Fruit fly (Drosophila melanogaster) whole organism, prepupa: ENCODE data around the gene Trs20.

Source experiments
- Blimp-1 ChIP-seq: fragments of 200-800 bp; sonication (Bioruptor generic); optimal IDR thresholded peaks from 3 replicates; lab custom pipeline; 2017; ENCODE audit warnings: missing biosample characterization, missing genetic modification characterization, mild to moderate bottlenecking, moderate library complexity, missing genetic modification reagents
- CG10631 ChIP-seq: fragments of 200-800 bp; sonication (Bioruptor generic); optimal IDR thresholded peaks from 2 replicates; lab custom pipeline; 2016; ENCODE audit warnings: missing biosample characterization, missing genetic modification characterization
- CG10669 ChIP-seq: fragments of 200-800 bp; sonication (Bioruptor generic); optimal IDR thresholded peaks from 3 replicates; lab custom pipeline; 2018; ENCODE audit warnings: missing biosample characterization, mild to moderate bottlenecking, missing genetic modification characterization, moderate library complexity
- CG11294 ChIP-seq: fragments of 200-800 bp; sonication (Bioruptor generic); IDR thresholded peaks from 2 replicates; pipeline ENCODE4 v1.3.6; 2022; ENCODE audit warnings: missing biosample characterization, missing genetic modification characterization
- CG11762 ChIP-seq: fragments of 200-800 bp; sonication (Bioruptor generic); optimal IDR thresholded peaks from 3 replicates; lab custom pipeline; 2016; ENCODE audit warnings: missing biosample characterization, missing genetic modification characterization; ENCODE audit not compliant: insufficient read depth
- CG15336 ChIP-seq: fragments of 200-800 bp; sonication (Bioruptor generic); IDR thresholded peaks from 2 replicates; pipeline ENCODE4 v1.3.6; 2022; ENCODE audit warnings: missing biosample characterization, missing genetic modification characterization
- CG1621 ChIP-seq: fragments of 200-800 bp; sonication (Bioruptor generic); optimal IDR thresholded peaks from 3 replicates; lab custom pipeline; 2018; ENCODE audit warnings: missing biosample characterization, mild to moderate bottlenecking, missing genetic modification characterization
- CG16779 ChIP-seq: fragments of 200-800 bp; sonication (Bioruptor generic); optimal IDR thresholded peaks from 3 replicates; lab custom pipeline; 2017; ENCODE audit warnings: missing biosample characterization, mild to moderate bottlenecking, missing genetic modification characterization
- CG32006 ChIP-seq: fragments of 200-800 bp; sonication (Bioruptor generic); optimal IDR thresholded peaks from 3 replicates; lab custom pipeline; 2017; ENCODE audit warnings: missing biosample characterization, mild to moderate bottlenecking, missing genetic modification characterization
- CG3919 ChIP-seq: fragments of 200-800 bp; sonication (Bioruptor generic); optimal IDR thresholded peaks from 3 replicates; lab custom pipeline; 2016; ENCODE audit warnings: missing biosample characterization, missing genetic modification characterization
- CG4318 ChIP-seq: fragments of 200-800 bp; sonication (Bioruptor generic); optimal IDR thresholded peaks from 3 replicates; lab custom pipeline; 2017; ENCODE audit warnings: missing biosample characterization, mild to moderate bottlenecking, missing genetic modification characterization
- CG6163 ChIP-seq: fragments of 200-800 bp; sonication (Bioruptor generic); IDR thresholded peaks from 3 replicates; pipeline ENCODE4 v1.3.6; 2022; ENCODE audit warnings: missing biosample characterization, missing genetic modification characterization
- CG6276 ChIP-seq: fragments of 200-800 bp; sonication (Bioruptor generic); optimal IDR thresholded peaks from 2 replicates; lab custom pipeline; 2017; ENCODE audit warnings: missing biosample characterization, mild to moderate bottlenecking, missing genetic modification characterization
- CG6792 ChIP-seq: fragments of 200-800 bp; sonication (Bioruptor generic); optimal IDR thresholded peaks from 3 replicates; lab custom pipeline; 2016; ENCODE audit warnings: missing biosample characterization, missing genetic modification characterization
- CG6808 ChIP-seq: fragments of 200-800 bp; sonication (Bioruptor generic); optimal IDR thresholded peaks from 3 replicates; lab custom pipeline; 2017; ENCODE audit warnings: missing biosample characterization, missing genetic modification characterization, mild to moderate bottlenecking, moderate library complexity, missing genetic modification reagents
- CG6854 ChIP-seq: fragments of 200-800 bp; sonication (Bioruptor generic); optimal IDR thresholded peaks from 2 replicates; lab custom pipeline; 2017; ENCODE audit warnings: missing biosample characterization, mild to moderate bottlenecking, missing genetic modification characterization
- CG7368 ChIP-seq: fragments of 200-800 bp; sonication (Bioruptor generic); optimal IDR thresholded peaks from 3 replicates; lab custom pipeline; 2016; ENCODE audit warnings: missing biosample characterization, missing genetic modification characterization
- CG8119 ChIP-seq: fragments of 200-800 bp; sonication (Bioruptor generic); IDR thresholded peaks from 3 replicates; pipeline ENCODE4 v1.3.6; 2022; ENCODE audit warnings: missing biosample characterization, missing genetic modification characterization
- CG8319 ChIP-seq: fragments of 200-800 bp; sonication (Bioruptor generic); optimal IDR thresholded peaks from 3 replicates; lab custom pipeline; 2016; ENCODE audit warnings: missing biosample characterization, missing genetic modification characterization
- CG8632 ChIP-seq: fragments of 200-800 bp; sonication (Bioruptor generic); optimal IDR thresholded peaks from 3 replicates; lab custom pipeline; 2016; ENCODE audit warnings: missing biosample characterization, missing genetic modification characterization
- CG9139 ChIP-seq: fragments of 200-800 bp; sonication (Bioruptor generic); optimal IDR thresholded peaks from 3 replicates; lab custom pipeline; 2017; ENCODE audit warnings: missing biosample characterization, mild to moderate bottlenecking, missing genetic modification characterization
- Eip75B ChIP-seq: fragments of 200-800 bp; sonication (Bioruptor generic); optimal IDR thresholded peaks from 3 replicates; lab custom pipeline; 2016; ENCODE audit warnings: missing biosample characterization, missing genetic modification characterization
- Eip78C ChIP-seq: fragments of 200-800 bp; sonication (Bioruptor generic); peaks from one replicate; lab custom pipeline; 2016; ENCODE audit warnings: missing biosample characterization, missing genetic modification characterization
- Eip93F ChIP-seq: fragments of 200-800 bp; sonication (Bioruptor generic); optimal IDR thresholded peaks from 2 replicates; lab custom pipeline; 2016; ENCODE audit warnings: missing biosample characterization, mild to moderate bottlenecking, missing genetic modification characterization
- Ets21C ChIP-seq: fragments of 200-800 bp; sonication (Bioruptor generic); optimal IDR thresholded peaks from 3 replicates; lab custom pipeline; 2016; ENCODE audit warnings: missing biosample characterization, missing genetic modification characterization
- Gug ChIP-seq: fragments of 200-800 bp; sonication (Bioruptor generic); IDR thresholded peaks from 2 replicates; pipeline ENCODE4 v1.3.6; 2022; ENCODE audit warnings: missing biosample characterization, missing genetic modification characterization
- Hr38 ChIP-seq: sonication (Bioruptor generic); optimal IDR thresholded peaks from 2 replicates; lab custom pipeline; 2016; ENCODE audit warnings: missing biosample characterization, missing genetic modification characterization
- Hr39 ChIP-seq: fragments of 200-800 bp; sonication (Bioruptor generic); optimal IDR thresholded peaks from 2 replicates; lab custom pipeline; 2016; ENCODE audit warnings: missing biosample characterization, missing genetic modification characterization
- Hr4 ChIP-seq: fragments of 200-800 bp; sonication (Bioruptor generic); optimal IDR thresholded peaks from 3 replicates; lab custom pipeline; 2016; ENCODE audit warnings: missing biosample characterization, missing genetic modification characterization
- Lpt ChIP-seq: fragments of 200-800 bp; sonication (Bioruptor generic); optimal IDR thresholded peaks from 3 replicates; lab custom pipeline; 2016; ENCODE audit warnings: missing biosample characterization, missing genetic modification characterization
- Met ChIP-seq: fragments of 200-800 bp; sonication (Bioruptor generic); optimal IDR thresholded peaks from 3 replicates; lab custom pipeline; 2016; ENCODE audit warnings: missing biosample characterization, missing genetic modification characterization
- OdsH ChIP-seq: fragments of 200-800 bp; sonication (Bioruptor generic); optimal IDR thresholded peaks from 3 replicates; lab custom pipeline; 2016; ENCODE audit warnings: missing biosample characterization, missing genetic modification characterization
- Smox ChIP-seq: fragments of 200-800 bp; sonication (Bioruptor generic); optimal IDR thresholded peaks from 3 replicates; lab custom pipeline; 2016; ENCODE audit warnings: missing biosample characterization, missing genetic modification characterization
- Sox102F ChIP-seq: fragments of 200-800 bp; sonication (Bioruptor generic); optimal IDR thresholded peaks from 2 replicates; lab custom pipeline; 2016; ENCODE audit warnings: missing biosample characterization, mild to moderate bottlenecking, missing genetic modification characterization
- Sox14 ChIP-seq: fragments of 200-800 bp; sonication (Bioruptor generic); optimal IDR thresholded peaks from 3 replicates; lab custom pipeline; 2016; ENCODE audit warnings: missing biosample characterization, missing genetic modification characterization
- Sox15 ChIP-seq: fragments of 200-800 bp; sonication (Bioruptor generic); optimal IDR thresholded peaks from 3 replicates; lab custom pipeline; 2016; ENCODE audit warnings: missing biosample characterization, missing genetic modification characterization
- achi ChIP-seq: fragments of 200-800 bp; sonication (Bioruptor generic); optimal IDR thresholded peaks from 3 replicates; lab custom pipeline; 2016; ENCODE audit warnings: missing biosample characterization, missing genetic modification characterization
- cyc ChIP-seq: fragments of 200-800 bp; sonication (Bioruptor generic); optimal IDR thresholded peaks from 3 replicates; lab custom pipeline; 2016; ENCODE audit warnings: missing biosample characterization, missing genetic modification characterization
- dac ChIP-seq: fragments of 200-800 bp; sonication (Bioruptor generic); optimal IDR thresholded peaks from 2 replicates; lab custom pipeline; 2017; ENCODE audit warnings: missing biosample characterization, mild to moderate bottlenecking, missing genetic modification characterization
- dsx ChIP-seq: fragments of 200-800 bp; optimal IDR thresholded peaks from 3 replicates; lab custom pipeline; 2019; ENCODE audit warnings: missing biosample characterization, mild to moderate bottlenecking, missing genetic modification characterization, moderate library complexity; ENCODE audit not compliant: poor library complexity, severe bottlenecking
- eg ChIP-seq: fragments of 200-800 bp; sonication (Bioruptor generic); IDR thresholded peaks from 3 replicates; pipeline ENCODE4 v1.3.6; 2022; ENCODE audit warnings: missing biosample characterization, missing genetic modification characterization
- esn ChIP-seq: fragments of 200-800 bp; sonication (Bioruptor generic); optimal IDR thresholded peaks from 2 replicates; lab custom pipeline; 2016; ENCODE audit warnings: missing biosample characterization, mild to moderate bottlenecking, missing genetic modification characterization, moderate library complexity
- fd59A ChIP-seq: fragments of 200-800 bp; sonication (Bioruptor generic); optimal IDR thresholded peaks from 2 replicates; lab custom pipeline; 2017; ENCODE audit warnings: missing biosample characterization, mild to moderate bottlenecking, missing genetic modification characterization, missing genetic modification reagents
- fd85E ChIP-seq: fragments of 200-800 bp; sonication (Bioruptor generic); optimal IDR thresholded peaks from 3 replicates; lab custom pipeline; 2016; ENCODE audit warnings: missing biosample characterization, missing genetic modification characterization
- fkh ChIP-seq: fragments of 200-800 bp; sonication (Bioruptor generic); optimal IDR thresholded peaks from 3 replicates; lab custom pipeline; 2017; ENCODE audit warnings: missing biosample characterization, mild to moderate bottlenecking, missing genetic modification characterization, moderate library complexity
- lz ChIP-seq: fragments of 200-800 bp; sonication (Bioruptor generic); optimal IDR thresholded peaks from 3 replicates; lab custom pipeline; 2016; ENCODE audit warnings: missing biosample characterization, missing genetic modification characterization
- net ChIP-seq: fragments of 200-800 bp; sonication (Bioruptor generic); optimal IDR thresholded peaks from 3 replicates; lab custom pipeline; 2016; ENCODE audit warnings: missing biosample characterization, missing genetic modification characterization
- pdm3 ChIP-seq: fragments of 200-800 bp; sonication (Bioruptor generic); optimal IDR thresholded peaks from 3 replicates; lab custom pipeline; 2016; ENCODE audit warnings: missing biosample characterization, missing genetic modification characterization
- salr ChIP-seq, 2 experiments: fragments of 200-800 bp; sonication (Bioruptor generic); optimal IDR thresholded peaks; 3 replicates each; lab custom pipeline; 2016 to 2018; ENCODE audit warnings: missing biosample characterization in 2 of 2, missing genetic modification characterization in 2 of 2, mild to moderate bottlenecking in 1 of 2
- ss ChIP-seq, 2 experiments: fragments of 200-800 bp; sonication (Bioruptor generic); optimal IDR thresholded peaks; 2 replicates in 1 of 2; 3 replicates in 1 of 2; lab custom pipeline; 2017 to 2018; ENCODE audit warnings: mild to moderate bottlenecking in 2 of 2, missing biosample characterization in 2 of 2, missing genetic modification characterization in 2 of 2, moderate library complexity in 1 of 2
- svp ChIP-seq: fragments of 200-800 bp; sonication (Bioruptor generic); peaks from one replicate; lab custom pipeline; 2016; ENCODE audit warnings: missing biosample characterization, missing genetic modification characterization
- topi ChIP-seq: fragments of 200-800 bp; sonication (Bioruptor generic); optimal IDR thresholded peaks from 3 replicates; lab custom pipeline; 2016; ENCODE audit warnings: missing biosample characterization, missing genetic modification characterization
- vri ChIP-seq: fragments of 200-800 bp; sonication (Bioruptor generic); optimal IDR thresholded peaks from 3 replicates; lab custom pipeline; 2016; ENCODE audit warnings: missing biosample characterization, mild to moderate bottlenecking, missing genetic modification characterization

Gene Trs20

DNA sequence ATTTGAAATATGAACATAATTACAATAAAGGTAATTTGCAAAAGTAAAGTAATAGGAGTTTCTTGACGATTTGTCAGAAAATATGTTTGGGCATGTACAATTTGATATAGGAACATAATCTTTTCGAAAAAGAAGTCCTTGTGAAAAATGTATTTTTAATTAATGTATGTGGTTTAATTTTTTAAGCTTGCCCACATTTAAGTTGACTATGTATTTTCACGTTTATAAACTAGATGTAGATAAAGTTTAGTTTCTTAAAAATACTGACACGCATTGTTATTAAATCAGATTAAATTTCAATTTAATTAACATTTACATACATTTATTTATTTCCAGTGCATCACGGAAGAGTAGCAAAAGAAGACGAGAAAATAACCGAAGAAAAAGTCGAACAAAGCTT lies 45.1 kb upstream of the Trs20 start:
- peak; percentile 67 for TF ChIP-seq OdsH
- TF ChIP-seq CG6276: no peak
- TF ChIP-seq topi: peak; percentile 77
- TF ChIP-seq CG6808 (GFP tag; lab: Kevin White, UChicago): peak; percentile 66
- no peak for TF ChIP-seq CG6854 (GFP tag; lab: Kevin White, UChicago)
- TF ChIP-seq ss (GFP tag; optimal IDR thresholded peaks at IDR 0.05; lab: Kevin White, UChicago): peak in 1 of 2 experiments; percentile 68
- TF ChIP-seq Lpt (GFP tag; lab: Kevin White, UChicago): no peak
- peak; percentile 79 for TF ChIP-seq dsx (GFP tag; lab: Kevin White, UChicago)
- no peak for TF ChIP-seq CG8119 (GFP tag; lab: Robert Waterston, UW)
- TF ChIP-seq CG11762 (GFP tag; lab: Kevin White, UChicago): peak; percentile 57
- no peak for TF ChIP-seq Blimp-1 (GFP tag; lab: Kevin White, UChicago)
- peak; percentile 69 for TF ChIP-seq fd59A
- no peak for TF ChIP-seq dac (GFP tag; lab: Kevin White, UChicago)
- TF ChIP-seq CG11294: no peak
- TF ChIP-seq Hr4: peak; percentile 28
- peak; percentile 73 for TF ChIP-seq CG10631
- peak; percentile 51 for TF ChIP-seq net (GFP tag; lab: Kevin White, UChicago)
- TF ChIP-seq CG10669: peak; percentile 71
- TF ChIP-seq salr (GFP tag; optimal IDR thresholded peaks at IDR 0.05; lab: Kevin White, UChicago): peak; percentile 33 to 58
- TF ChIP-seq CG7368 (GFP tag; lab: Kevin White, UChicago): peak; percentile 3
- TF ChIP-seq CG8632 (GFP tag; lab: Kevin White, UChicago): peak; percentile 59
- TF ChIP-seq achi (GFP tag; lab: Kevin White, UChicago): peak; percentile 49
- TF ChIP-seq Sox102F (GFP tag; lab: Kevin White, UChicago): peak; percentile 60
- TF ChIP-seq svp (GFP tag; lab: Kevin White, UChicago): peak; percentile 86
- peak; percentile 68 for TF ChIP-seq Eip75B (GFP tag; lab: Kevin White, UChicago)
- TF ChIP-seq fkh (GFP tag; lab: Kevin White, UChicago): no peak
- peak; percentile 58 for TF ChIP-seq CG3919 (GFP tag; lab: Kevin White, UChicago)
- peak; percentile 81 for TF ChIP-seq esn
- TF ChIP-seq Eip93F (GFP tag; lab: Kevin White, UChicago): no peak
- TF ChIP-seq pdm3: peak; percentile 66
- TF ChIP-seq CG1621 (tag; lab: Kevin White, UChicago): peak; percentile 26
- TF ChIP-seq lz (GFP tag; lab: Kevin White, UChicago): peak; percentile 63
- peak; percentile 96 for TF ChIP-seq Eip78C (GFP tag; lab: Kevin White, UChicago)
- peak; percentile 32 for TF ChIP-seq CG8319 (GFP tag; lab: Kevin White, UChicago)
- TF ChIP-seq fd85E (GFP tag; lab: Kevin White, UChicago): no peak
- TF ChIP-seq CG6163 (GFP tag; lab: Robert Waterston, UW): no peak
- TF ChIP-seq Sox14 (GFP tag; lab: Kevin White, UChicago): peak; percentile 65
- TF ChIP-seq Sox15 (GFP tag; lab: Kevin White, UChicago): peak; percentile 57
- TF ChIP-seq Gug (GFP tag; lab: Robert Waterston, UW): no peak
- TF ChIP-seq CG32006: peak; percentile 26
- TF ChIP-seq Hr38 (GFP tag; lab: Kevin White, UChicago): no peak
- TF ChIP-seq CG15336 (GFP tag; lab: Robert Waterston, UW): no peak
- TF ChIP-seq CG4318 (GFP tag; lab: Kevin White, UChicago): no peak
- TF ChIP-seq CG16779: no peak
- TF ChIP-seq Ets21C: peak; percentile 31
- TF ChIP-seq Met (GFP tag; lab: Kevin White, UChicago): peak; percentile 78
- peak; percentile 61 for TF ChIP-seq cyc (GFP tag; lab: Kevin White, UChicago)
- TF ChIP-seq CG9139 (GFP tag; lab: Kevin White, UChicago): peak; percentile 46
- TF ChIP-seq Smox (GFP tag; lab: Kevin White, UChicago): peak; percentile 71
- no peak for TF ChIP-seq eg (GFP tag; lab: Robert Waterston, UW)
- peak; percentile 58 for TF ChIP-seq CG6792 (GFP tag; lab: Kevin White, UChicago)
- peak; percentile 36 for TF ChIP-seq vri (GFP tag; lab: Kevin White, UChicago)
- TF ChIP-seq Hr39 (GFP tag; lab: Kevin White, UChicago): peak; percentile 50
